Worm (Caenorhabditis elegans): ENCODE measurements around the gene C29A12.22.

Gene C29A12.22

ce11 chrV:10802060-10802459 is 9.8 kb upstream of the C29A12.22 start (continued):
- TF ChIP-seq F49E8.2 (tag; optimal IDR thresholded peaks at IDR 0.05; ENCODE audit: borderline replicate concordance), result no peak
- no peak for TF ChIP-seq snpc-4 (tag; optimal IDR thresholded peaks at IDR 0.05)
- no peak for TF ChIP-seq ceh-62 (tag; optimal IDR thresholded peaks at IDR 0.05)
- no peak for TF ChIP-seq sdz-12 (GFP tag; optimal IDR thresholded peaks at IDR 0.05)
- no peak for TF ChIP-seq nhr-25 (tag; optimal IDR thresholded peaks at IDR 0.05; ENCODE audit: borderline replicate concordance, insufficient read depth)
- TF ChIP-seq ceh-32 (tag; optimal IDR thresholded peaks at IDR 0.05; ENCODE audit: poor library complexity), result no peak
- no peak for TF ChIP-seq fos-1 (tag; optimal IDR thresholded peaks at IDR 0.05)
- TF ChIP-seq mdl-1 (tag; optimal IDR thresholded peaks at IDR 0.05), result peak in 1 of 2 experiments; percentile 49
- no peak for TF ChIP-seq Y48G9A.11 (GFP tag; IDR thresholded peaks at IDR 0.05)
- TF ChIP-seq madf-5 (GFP tag; IDR thresholded peaks at IDR 0.05), result no peak
- no peak for TF ChIP-seq spr-1 (tag; optimal IDR thresholded peaks at IDR 0.05)
- no peak for TF ChIP-seq F37D6.2 (tag; optimal IDR thresholded peaks at IDR 0.05)
- TF ChIP-seq R02D3.7 (tag; optimal IDR thresholded peaks at IDR 0.05), result no peak
- TF ChIP-seq hlh-30 (tag; optimal IDR thresholded peaks at IDR 0.05; ENCODE audit: insufficient read depth), result peak; percentile 61
- no peak for TF ChIP-seq rbr-2 (tag; optimal IDR thresholded peaks at IDR 0.05)
- no peak for TF ChIP-seq nhr-42 (GFP tag; IDR thresholded peaks at IDR 0.05)
- TF ChIP-seq ceh-82 (tag; optimal IDR thresholded peaks at IDR 0.05), result no peak
- TF ChIP-seq ztf-7 (tag; optimal IDR thresholded peaks at IDR 0.05), result no peak
- no peak for TF ChIP-seq snpc-1.2 (GFP tag; IDR thresholded peaks at IDR 0.05)
- no peak for TF ChIP-seq Y75B8A.6 (GFP tag; IDR thresholded peaks at IDR 0.05)
- no peak for TF ChIP-seq duxl-1 (tag; optimal IDR thresholded peaks at IDR 0.05; ENCODE audit: poor library complexity)
- TF ChIP-seq nhr-10 (tag; optimal IDR thresholded peaks at IDR 0.05), result no peak
- TF ChIP-seq lin-15B (tag; optimal IDR thresholded peaks at IDR 0.05), result no peak
- TF ChIP-seq tra-1 (GFP tag; IDR thresholded peaks at IDR 0.05), result peak; percentile 95
- TF ChIP-seq nhr-41 (GFP tag; IDR thresholded peaks at IDR 0.05), result 0 out of 2 replicates have a peak, but pooled peaks have one; percentile 54
- TF ChIP-seq lsy-2 (tag; optimal IDR thresholded peaks at IDR 0.05), result no peak
- TF ChIP-seq unc-39 (tag; optimal IDR thresholded peaks at IDR 0.05), result no peak
- TF ChIP-seq madf-9 (GFP tag; conservative IDR thresholded peaks at IDR 0.05), result no peak
- no peak for TF ChIP-seq nhr-11 (tag; optimal IDR thresholded peaks at IDR 0.05)
- peak; percentile 69; the same call in 1 of the 2 replicates for TF ChIP-seq ceh-20 (GFP tag; IDR thresholded peaks at IDR 0.05)
- no peak for TF ChIP-seq arid-1 (GFP tag; conservative IDR thresholded peaks at IDR 0.05)

- TF ChIP-seq nhr-102 (tag; optimal IDR thresholded peaks at IDR 0.05), result no peak
- no peak for TF ChIP-seq lir-3 (tag; optimal IDR thresholded peaks at IDR 0.05)
- TF ChIP-seq rbr-2 (tag; optimal IDR thresholded peaks at IDR 0.05), result no peak
- TF ChIP-seq mdt-29 (GFP tag; IDR thresholded peaks at IDR 0.05), result no peak
- TF ChIP-seq R02D3.7 (tag; optimal IDR thresholded peaks at IDR 0.05), result no peak
- TF ChIP-seq mxl-2 (GFP tag; conservative IDR thresholded peaks at IDR 0.05), result no peak
- no peak for TF ChIP-seq spr-3 (GFP tag; optimal IDR thresholded peaks at IDR 0.05)
- no peak for TF ChIP-seq lin-29 (GFP tag; IDR thresholded peaks at IDR 0.05)
- no peak for TF ChIP-seq snpc-1.2 (GFP tag; IDR thresholded peaks at IDR 0.05)
- no peak for TF ChIP-seq hlh-11 (tag; optimal IDR thresholded peaks at IDR 0.05)
- no peak for TF ChIP-seq mep-1 (tag; optimal IDR thresholded peaks at IDR 0.05)
- no peak for TF ChIP-seq lin-1 (GFP tag; IDR thresholded peaks at IDR 0.05)
- TF ChIP-seq nhr-10 (tag; optimal IDR thresholded peaks at IDR 0.05), result no peak
- TF ChIP-seq madf-9 (GFP tag; conservative IDR thresholded peaks at IDR 0.05), result no peak
- no peak for TF ChIP-seq ZK337.2 (GFP tag; IDR thresholded peaks at IDR 0.05)
- no peak for TF ChIP-seq spr-1 (tag; optimal IDR thresholded peaks at IDR 0.05)
- TF ChIP-seq ceh-82 (tag; optimal IDR thresholded peaks at IDR 0.05), result no peak
Observed at ce11 chrV:10804374-10804773, 7.5 kb upstream of the C29A12.22 start, which contains the start of gene secs-1. TSS of gene secs-1 (minus strand) at chrV:10804474.
